Worm (Caenorhabditis elegans) whole organism, L2 larva: ENCODE measurements around the gene nhr-236.

Source experiments
- F13H6.1 ChIP-seq: sonication (generic microtip); optimal IDR thresholded peaks from 2 replicates; lab custom pipeline; 2016; ENCODE audit warnings: missing genetic modification characterization, missing compliant biosample characterization
- R02D3.7 ChIP-seq: fragments of 150-350 bp; optimal IDR thresholded peaks from 2 replicates; lab custom pipeline; 2014; ENCODE audit warnings: missing biosample characterization, missing genetic modification characterization
- Y55F3AM.14 ChIP-seq: fragments of 200-800 bp; sonication (Bioruptor generic); optimal IDR thresholded peaks from 2 replicates; lab custom pipeline; 2018; ENCODE audit warnings: mild to moderate bottlenecking, missing genetic modification characterization, missing compliant biosample characterization
- ZK546.5 ChIP-seq: sonication (generic microtip); optimal IDR thresholded peaks from 2 replicates; lab custom pipeline; 2017; ENCODE audit warnings: missing biosample characterization, missing genetic modification characterization
- alr-1 ChIP-seq: fragments of 150-350 bp; optimal IDR thresholded peaks from 2 replicates; lab custom pipeline; 2014; ENCODE audit warnings: missing biosample characterization, missing genetic modification characterization
- aly-2 ChIP-seq: fragments of 150-350 bp; optimal IDR thresholded peaks from 2 replicates; lab custom pipeline; 2014; ENCODE audit warnings: missing biosample characterization, missing genetic modification characterization
- ama-1 ChIP-seq: fragments of 150-350 bp; optimal IDR thresholded peaks from 2 replicates; lab custom pipeline; 2018; ENCODE audit warnings: inconsistent platforms
- ceh-16 ChIP-seq: fragments of 150-350 bp; optimal IDR thresholded peaks from 2 replicates; lab custom pipeline; 2014; ENCODE audit warnings: missing biosample characterization, missing genetic modification characterization
- ceh-82 ChIP-seq: fragments of 150-350 bp; optimal IDR thresholded peaks from 2 replicates; lab custom pipeline; 2014; ENCODE audit warnings: missing biosample characterization, missing genetic modification characterization
- crh-2 ChIP-seq: sonication (generic microtip); optimal IDR thresholded peaks from 2 replicates; lab custom pipeline; 2017; ENCODE audit warnings: missing biosample characterization, missing genetic modification characterization
- dmd-4 ChIP-seq: sonication (generic microtip); optimal IDR thresholded peaks from 2 replicates; lab custom pipeline; 2017; ENCODE audit warnings: missing biosample characterization, missing genetic modification characterization
- egl-27 ChIP-seq: sonication (generic microtip); optimal IDR thresholded peaks from 3 replicates; lab custom pipeline; 2017; ENCODE audit warnings: missing biosample characterization, missing genetic modification reagents, missing genetic modification characterization
- elt-1 ChIP-seq: fragments of 150-350 bp; optimal IDR thresholded peaks from 2 replicates; lab custom pipeline; 2014; ENCODE audit warnings: missing biosample characterization, missing genetic modification characterization
- elt-3 ChIP-seq: sonication (generic microtip); optimal IDR thresholded peaks from 2 replicates; lab custom pipeline; 2017; ENCODE audit warnings: missing biosample characterization, missing genetic modification characterization
- fos-1 ChIP-seq: fragments of 150-350 bp; optimal IDR thresholded peaks from 2 replicates; lab custom pipeline; 2014; ENCODE audit warnings: missing biosample characterization, missing genetic modification characterization
- gmeb-1 ChIP-seq: fragments of 150-350 bp; optimal IDR thresholded peaks from 2 replicates; lab custom pipeline; 2014; ENCODE audit warnings: missing biosample characterization, missing genetic modification characterization
- lin-11 ChIP-seq: fragments of 150-350 bp; sonication (generic microtip); optimal IDR thresholded peaks from 2 replicates; lab custom pipeline; 2014; ENCODE audit warnings: missing biosample characterization, missing genetic modification characterization, inconsistent platforms, mixed read lengths
- lin-13 ChIP-seq: fragments of 150-350 bp; optimal IDR thresholded peaks from 2 replicates; lab custom pipeline; 2014; ENCODE audit warnings: missing biosample characterization, missing genetic modification reagents, missing genetic modification characterization
- lin-39 ChIP-seq: fragments of 150-350 bp; optimal IDR thresholded peaks from 2 replicates; lab custom pipeline; 2014; ENCODE audit warnings: missing biosample characterization, missing genetic modification reagents, missing genetic modification characterization
- lsy-2 ChIP-seq, 2 experiments: fragments of 150-350 bp in 1 of 2; sonication (generic microtip) in 1 of 2; optimal IDR thresholded peaks; 2 replicates each; lab custom pipeline; 2014 to 2017; ENCODE audit warnings: missing biosample characterization in 2 of 2, missing genetic modification characterization in 2 of 2
- mab-5 ChIP-seq: fragments of 150-350 bp; optimal IDR thresholded peaks from 2 replicates; lab custom pipeline; 2014; ENCODE audit warnings: missing biosample characterization, missing genetic modification characterization
- mbf-1 ChIP-seq: sonication (generic microtip); optimal IDR thresholded peaks from 2 replicates; lab custom pipeline; 2017; ENCODE audit warnings: missing biosample characterization, missing genetic modification characterization
- mdl-1 ChIP-seq, 2 experiments: fragments of 150-350 bp in 1 of 2; sonication (generic microtip) in 1 of 2; optimal IDR thresholded peaks; 2 replicates each; lab custom pipeline; 2017; ENCODE audit warnings: missing biosample characterization in 2 of 2, missing genetic modification characterization in 2 of 2
- nhr-10 ChIP-seq: sonication (generic microtip); optimal IDR thresholded peaks from 2 replicates; lab custom pipeline; 2017; ENCODE audit warnings: missing biosample characterization, missing genetic modification characterization
- nhr-11 ChIP-seq: fragments of 150-350 bp; optimal IDR thresholded peaks from 2 replicates; lab custom pipeline; 2014; ENCODE audit warnings: missing biosample characterization, missing genetic modification characterization
- nhr-129 ChIP-seq: fragments of 150-350 bp; optimal IDR thresholded peaks from 2 replicates; lab custom pipeline; 2014; ENCODE audit warnings: missing biosample characterization, missing genetic modification characterization
- nhr-21 ChIP-seq: fragments of 150-350 bp; optimal IDR thresholded peaks from 2 replicates; lab custom pipeline; 2014; ENCODE audit warnings: missing biosample characterization, missing genetic modification characterization
- nhr-23 ChIP-seq: fragments of 150-350 bp; optimal IDR thresholded peaks from 2 replicates; lab custom pipeline; 2014; ENCODE audit warnings: missing biosample characterization, missing genetic modification reagents, missing genetic modification characterization
- nhr-237 ChIP-seq: fragments of 150-350 bp; optimal IDR thresholded peaks from 2 replicates; lab custom pipeline; 2014; ENCODE audit warnings: missing biosample characterization, missing genetic modification characterization
- nhr-25 ChIP-seq: fragments of 150-350 bp; sonication (generic microtip); optimal IDR thresholded peaks from 3 replicates; lab custom pipeline; 2014; ENCODE audit warnings: missing biosample characterization, missing genetic modification characterization
- nhr-77 ChIP-seq: fragments of 150-350 bp; optimal IDR thresholded peaks from 2 replicates; lab custom pipeline; 2014; ENCODE audit warnings: missing biosample characterization, missing genetic modification characterization
- peb-1 ChIP-seq: fragments of 150-350 bp; optimal IDR thresholded peaks from 2 replicates; lab custom pipeline; 2014; ENCODE audit warnings: missing biosample characterization, missing genetic modification characterization
- sem-4 ChIP-seq: fragments of 150-350 bp; optimal IDR thresholded peaks from 2 replicates; lab custom pipeline; 2014; ENCODE audit warnings: missing biosample characterization, missing genetic modification reagents, missing genetic modification characterization
- skn-1 ChIP-seq: sonication (generic microtip); optimal IDR thresholded peaks from 2 replicates; lab custom pipeline; 2017; ENCODE audit warnings: missing biosample characterization, missing genetic modification characterization
- sma-3 ChIP-seq: sonication (generic microtip); optimal IDR thresholded peaks from 2 replicates; lab custom pipeline; 2016; ENCODE audit warnings: missing genetic modification reagents, missing genetic modification characterization, missing compliant biosample characterization
- sma-9 ChIP-seq, 2 experiments: fragments of 150-350 bp in 1 of 2; sonication (generic microtip) in 1 of 2; optimal IDR thresholded peaks; 2 replicates each; lab custom pipeline; 2014 to 2016; ENCODE audit warnings: missing genetic modification characterization in 2 of 2, mild to moderate bottlenecking in 1 of 2, missing biosample characterization in 1 of 2, missing compliant biosample characterization in 1 of 2, missing genetic modification reagents in 1 of 2, moderate library complexity in 1 of 2
- unc-39 ChIP-seq: fragments of 150-350 bp; optimal IDR thresholded peaks from 2 replicates; lab custom pipeline; 2014; ENCODE audit warnings: missing biosample characterization, missing genetic modification characterization
- unc-55 ChIP-seq: fragments of 150-350 bp; sonication (generic microtip); optimal IDR thresholded peaks from 3 replicates; lab custom pipeline; 2014; ENCODE audit warnings: missing biosample characterization, missing genetic modification reagents, missing genetic modification characterization
- unc-62 ChIP-seq: fragments of 150-350 bp; optimal IDR thresholded peaks from 2 replicates; lab custom pipeline; 2014; ENCODE audit warnings: missing biosample characterization, missing genetic modification reagents, missing genetic modification characterization
- zag-1 ChIP-seq: fragments of 150-350 bp; optimal IDR thresholded peaks from 2 replicates; lab custom pipeline; 2014; ENCODE audit warnings: missing biosample characterization, missing genetic modification characterization
- ztf-11 ChIP-seq: sonication (generic microtip); optimal IDR thresholded peaks from 2 replicates; lab custom pipeline; 2017; ENCODE audit warnings: missing biosample characterization, missing genetic modification characterization
- ztf-4 ChIP-seq: fragments of 150-350 bp; optimal IDR thresholded peaks from 2 replicates; lab custom pipeline; 2014; ENCODE audit warnings: missing biosample characterization, missing genetic modification characterization

The nhr-236 gene

ce11 chrIV:2296639-2297038 is 32.8 kb downstream of the nhr-236 start:
- TF ChIP-seq sem-4 (tag; lab: Kevin White, UChicago) (no peak), lsy-2 (tag; optimal IDR thresholded peaks at IDR 0.05; lab: Kevin White, UChicago) (no peak), unc-55 (GFP tag; lab: Kevin White, UChicago) (no peak), ama-1 (lab: Kevin White, UChicago) (no peak), nhr-77 (tag; lab: Kevin White, UChicago) (no peak), ceh-82 (tag; lab: Kevin White, UChicago) (no peak), nhr-237 (tag; lab: Kevin White, UChicago) (no peak), elt-1 (tag; lab: Kevin White, UChicago) (no peak), F13H6.1 (tag; lab: Kevin White, UChicago) (no peak), peb-1 (tag; lab: Kevin White, UChicago) (no peak), alr-1 (tag; lab: Kevin White, UChicago) (no peak), nhr-23 (tag; lab: Kevin White, UChicago) (no peak), crh-2 (tag; lab: Kevin White, UChicago) (no peak), ZK546.5 (tag; lab: Kevin White, UChicago) (no peak), unc-62 (GFP tag; lab: Kevin White, UChicago) (no peak)
- TF ChIP-seq, all 48 proteins: peak for 0

- TF ChIP-seq nhr-23 (tag; lab: Kevin White, UChicago) (no peak), zag-1 (no peak), Y55F3AM.14 (GFP tag; lab: Kevin White, UChicago) (no peak), peb-1 (tag; lab: Kevin White, UChicago) (no peak), elt-3 (tag; lab: Kevin White, UChicago) (no peak), fos-1 (tag; lab: Kevin White, UChicago) (no peak), sma-3 (GFP tag; lab: Kevin White, UChicago) (no peak), ceh-82 (tag; lab: Kevin White, UChicago) (no peak)
Observed at ce11 chrIV:2292119-2292518, 37.3 kb downstream of the nhr-236 start.

ce11 chrIV:2284462-2285047 is 44.9 kb downstream of the nhr-236 start:
- TF ChIP-seq aly-2 (tag; lab: Kevin White, UChicago) (no peak), sma-9 (GFP tag; optimal IDR thresholded peaks at IDR 0.05; lab: Kevin White, UChicago) (peak; percentile 39), sma-9 (tag; optimal IDR thresholded peaks at IDR 0.05; lab: Kevin White, UChicago) (no peak), egl-27 (tag; lab: Kevin White, UChicago) (no peak), skn-1 (tag; lab: Kevin White, UChicago) (no peak), nhr-237 (tag; lab: Kevin White, UChicago) (no peak), lin-13 (GFP tag; lab: Kevin White, UChicago) (no peak), gmeb-1 (tag; lab: Kevin White, UChicago) (peak; percentile 24), ceh-16 (tag; lab: Kevin White, UChicago) (no peak), fos-1 (tag; lab: Kevin White, UChicago) (peak; percentile 96)

ce11 chrIV:2281353-2281976 is 48.0 kb downstream of the nhr-236 start:
- TF ChIP-seq nhr-10 (tag; lab: Kevin White, UChicago) (no peak), gmeb-1 (tag; lab: Kevin White, UChicago) (peak; percentile 72), crh-2 (tag; lab: Kevin White, UChicago) (peak; percentile 79), ceh-16 (tag; lab: Kevin White, UChicago) (no peak), Y55F3AM.14 (GFP tag; lab: Kevin White, UChicago) (no peak), elt-3 (tag; lab: Kevin White, UChicago) (no peak), ztf-4 (tag; lab: Kevin White, UChicago) (no peak), elt-1 (tag; lab: Kevin White, UChicago) (no peak), zag-1 (no peak), mdl-1 (tag; optimal IDR thresholded peaks at IDR 0.05; lab: Kevin White, UChicago) (no peak), mab-5 (no peak), lin-13 (GFP tag; lab: Kevin White, UChicago) (peak; percentile 44), nhr-11 (tag; lab: Kevin White, UChicago) (no peak), sma-9 (GFP tag; optimal IDR thresholded peaks at IDR 0.05; lab: Kevin White, UChicago) (peak; percentile 59), sma-9 (tag; optimal IDR thresholded peaks at IDR 0.05; lab: Kevin White, UChicago) (no peak), sem-4 (tag; lab: Kevin White, UChicago) (no peak), skn-1 (tag; lab: Kevin White, UChicago) (no peak), unc-62 (GFP tag; lab: Kevin White, UChicago) (no peak), nhr-25 (peak; percentile 50), lin-11 (tag; lab: Kevin White, UChicago) (no peak), dmd-4 (no peak), F13H6.1 (tag; lab: Kevin White, UChicago) (no peak), aly-2 (tag; lab: Kevin White, UChicago) (no peak), ztf-11 (tag; lab: Kevin White, UChicago) (no peak), nhr-77 (tag; lab: Kevin White, UChicago) (no peak), nhr-23 (tag; lab: Kevin White, UChicago) (no peak), lin-39 (tag; lab: Kevin White, UChicago) (no peak), mbf-1 (tag; lab: Kevin White, UChicago) (no peak), peb-1 (tag; lab: Kevin White, UChicago) (no peak), unc-39 (tag; lab: Kevin White, UChicago) (no peak), ama-1 (lab: Kevin White, UChicago) (peak; percentile 85), nhr-237 (tag; lab: Kevin White, UChicago) (no peak), R02D3.7 (no peak), nhr-21 (tag; lab: Kevin White, UChicago) (peak; percentile 56), ZK546.5 (tag; lab: Kevin White, UChicago) (no peak), nhr-129 (tag; lab: Kevin White, UChicago) (no peak)
